Worm (Caenorhabditis elegans) whole organism, L4 larva: ENCODE measurements around the gene pgp-11.

Experiments used
- F26F4.8 ChIP-seq: fragments of 200-800 bp; sonication (Bioruptor generic); conservative IDR thresholded peaks from 2 replicates; pipeline ENCODE4 v1.3.6; 2022; ENCODE audit warnings: missing genetic modification characterization, missing compliant biosample characterization
- F44E2.7 ChIP-seq: fragments of 200-800 bp; sonication (Bioruptor generic); IDR thresholded peaks from 2 replicates; pipeline ENCODE4 v2.1.2; 2022; ENCODE audit warnings: missing genetic modification characterization, missing compliant biosample characterization
- ZK546.5 ChIP-seq, 2 experiments: sonication (generic microtip); optimal IDR thresholded peaks; 2 replicates each; lab custom pipeline; 2017; ENCODE audit warnings: missing biosample characterization in 2 of 2, missing genetic modification characterization in 2 of 2
- aha-1 ChIP-seq: fragments of 150-350 bp; peaks from one replicate; lab custom pipeline; 2014; ENCODE audit warnings: missing biosample characterization, missing genetic modification characterization
- aly-2 ChIP-seq: sonication (generic microtip); optimal IDR thresholded peaks from 2 replicates; lab custom pipeline; 2018; ENCODE audit warnings: missing biosample characterization, missing genetic modification characterization
- ama-1 ChIP-seq: fragments of 150-350 bp; optimal IDR thresholded peaks from 2 replicates; lab custom pipeline; 2014; ENCODE audit warnings: inconsistent platforms, mixed read lengths
- arid-1 ChIP-seq: fragments of 200-800 bp; sonication (Bioruptor generic); conservative IDR thresholded peaks from 2 replicates; pipeline ENCODE4 v1.3.6; 2022; ENCODE audit warnings: missing genetic modification reagents, missing genetic modification characterization, missing compliant biosample characterization
- ceh-20 ChIP-seq: fragments of 200-800 bp; sonication (Bioruptor generic); IDR thresholded peaks from 2 replicates; pipeline ENCODE4 v1.3.6; 2022; ENCODE audit warnings: missing genetic modification reagents, missing genetic modification characterization, missing compliant biosample characterization
- ceh-62 ChIP-seq: sonication (generic microtip); optimal IDR thresholded peaks from 2 replicates; lab custom pipeline; 2017; ENCODE audit warnings: missing biosample characterization, missing genetic modification characterization
- ceh-82 ChIP-seq: sonication (generic microtip); optimal IDR thresholded peaks from 2 replicates; lab custom pipeline; 2017; ENCODE audit warnings: missing biosample characterization, missing genetic modification characterization
- daf-16 ChIP-seq, 3 experiments: sonication (generic microtip); optimal IDR thresholded peaks; 2 replicates each; lab custom pipeline; 2016 to 2017; ENCODE audit warnings: missing genetic modification characterization in 3 of 3, missing genetic modification reagents in 3 of 3, mild to moderate bottlenecking in 2 of 3, missing compliant biosample characterization in 2 of 3, missing biosample characterization in 1 of 3, moderate library complexity in 1 of 3
- daf-8 ChIP-seq: fragments of 200-800 bp; sonication (Bioruptor generic); IDR thresholded peaks from 2 replicates; pipeline ENCODE4 v1.3.6; 2022; ENCODE audit warnings: missing genetic modification characterization, missing compliant biosample characterization
- dmd-6 ChIP-seq: fragments of 200-800 bp; sonication (Bioruptor generic); IDR thresholded peaks from 2 replicates; pipeline ENCODE4 v1.3.6; 2022; ENCODE audit warnings: missing genetic modification reagents, missing genetic modification characterization, missing compliant biosample characterization
- duxl-1 ChIP-seq: sonication (generic microtip); optimal IDR thresholded peaks from 2 replicates; lab custom pipeline; 2016; ENCODE audit warnings: mild to moderate bottlenecking, missing genetic modification characterization, moderate library complexity, missing compliant biosample characterization; ENCODE audit not compliant: poor library complexity
- dve-1 ChIP-seq: sonication (generic microtip); optimal IDR thresholded peaks from 2 replicates; lab custom pipeline; 2017; ENCODE audit warnings: antibody characterized with exemption, mild to moderate bottlenecking, missing genetic modification characterization, missing compliant biosample characterization; ENCODE audit not compliant: insufficient read depth
- hlh-30 ChIP-seq: sonication (generic microtip); optimal IDR thresholded peaks from 2 replicates; lab custom pipeline; 2017; ENCODE audit warnings: antibody characterized with exemption, mild to moderate bottlenecking, missing genetic modification characterization, missing compliant biosample characterization; ENCODE audit not compliant: insufficient read depth
- lim-7 ChIP-seq: fragments of 200-800 bp; sonication (Bioruptor generic); IDR thresholded peaks from 2 replicates; pipeline ENCODE4 v1.3.6; 2022; ENCODE audit warnings: missing genetic modification characterization, missing compliant biosample characterization
- lin-1 ChIP-seq: fragments of 200-800 bp; sonication (Bioruptor generic); IDR thresholded peaks from 2 replicates; pipeline ENCODE4 v1.3.6; 2022; ENCODE audit warnings: missing genetic modification reagents, missing genetic modification characterization, missing compliant biosample characterization
- lin-29 ChIP-seq: fragments of 200-800 bp; sonication (Bioruptor generic); IDR thresholded peaks from 2 replicates; pipeline ENCODE4 v1.3.6; 2022; ENCODE audit warnings: missing genetic modification reagents, missing genetic modification characterization, missing compliant biosample characterization
- lin-38 ChIP-seq: fragments of 200-800 bp; sonication (Bioruptor generic); IDR thresholded peaks from 2 replicates; pipeline ENCODE4 v1.3.6; 2022; ENCODE audit warnings: missing genetic modification reagents, missing genetic modification characterization, missing compliant biosample characterization
- lin-39 ChIP-seq: fragments of 150-350 bp; optimal IDR thresholded peaks from 2 replicates; lab custom pipeline; 2014; ENCODE audit warnings: missing biosample characterization, missing genetic modification reagents, missing genetic modification characterization
- lir-3 ChIP-seq: sonication (generic microtip); optimal IDR thresholded peaks from 2 replicates; lab custom pipeline; 2016; ENCODE audit warnings: mild to moderate bottlenecking, missing genetic modification characterization, missing compliant biosample characterization
- madf-9 ChIP-seq: fragments of 200-800 bp; sonication (Bioruptor generic); conservative IDR thresholded peaks from 2 replicates; pipeline ENCODE4 v1.3.6; 2022; ENCODE audit warnings: missing genetic modification reagents, missing genetic modification characterization, missing compliant biosample characterization
- mdl-1 ChIP-seq, 2 experiments: fragments of 150-350 bp in 1 of 2; sonication (generic microtip) in 1 of 2; optimal IDR thresholded peaks; 2 replicates each; lab custom pipeline; 2014 to 2017; ENCODE audit warnings: missing biosample characterization in 2 of 2, missing genetic modification characterization in 2 of 2
- mdt-29 ChIP-seq: fragments of 200-800 bp; sonication (Bioruptor generic); IDR thresholded peaks from 2 replicates; pipeline ENCODE4 v1.3.6; 2022; ENCODE audit warnings: missing genetic modification reagents, missing genetic modification characterization, missing compliant biosample characterization
- mes-2 ChIP-seq: sonication (generic microtip); optimal IDR thresholded peaks from 2 replicates; lab custom pipeline; 2016; ENCODE audit warnings: missing genotype, mild to moderate bottlenecking, missing genetic modification characterization, missing compliant biosample characterization; ENCODE audit not compliant: poor library complexity, severe bottlenecking
- nhr-10 ChIP-seq: fragments of 150-350 bp; optimal IDR thresholded peaks from 2 replicates; lab custom pipeline; 2014; ENCODE audit warnings: missing biosample characterization, missing genetic modification characterization
- nhr-28 ChIP-seq: fragments of 150-350 bp; optimal IDR thresholded peaks from 2 replicates; lab custom pipeline; 2014; ENCODE audit warnings: missing biosample characterization, missing genetic modification characterization
- nhr-42 ChIP-seq: fragments of 200-800 bp; sonication (Bioruptor generic); IDR thresholded peaks from 2 replicates; pipeline ENCODE4 v1.3.6; 2022; ENCODE audit warnings: missing genetic modification characterization, missing compliant biosample characterization
- nhr-48 ChIP-seq: sonication (generic microtip); optimal IDR thresholded peaks from 2 replicates; lab custom pipeline; 2016; ENCODE audit warnings: mild to moderate bottlenecking, missing genetic modification characterization, missing compliant biosample characterization
- php-3 ChIP-seq: fragments of 200-800 bp; sonication (Bioruptor generic); IDR thresholded peaks from 2 replicates; pipeline ENCODE4 v1.3.6; 2022; ENCODE audit warnings: missing genetic modification reagents, missing genetic modification characterization, missing compliant biosample characterization
- pqm-1 ChIP-seq: sonication (generic microtip); optimal IDR thresholded peaks from 2 replicates; lab custom pipeline; 2017; ENCODE audit warnings: missing biosample characterization, missing genetic modification characterization
- saeg-2 ChIP-seq: fragments of 200-800 bp; sonication (Bioruptor generic); IDR thresholded peaks from 2 replicates; pipeline ENCODE4 v1.3.6; 2022; ENCODE audit warnings: missing genetic modification reagents, missing genetic modification characterization, missing compliant biosample characterization
- sdz-12 ChIP-seq: fragments of 200-800 bp; sonication (Bioruptor generic); optimal IDR thresholded peaks from 2 replicates; lab custom pipeline; 2018; ENCODE audit warnings: mild to moderate bottlenecking, missing genetic modification characterization, missing compliant biosample characterization
- set-16 ChIP-seq: fragments of 200-800 bp; sonication (Bioruptor generic); IDR thresholded peaks from 2 replicates; pipeline ENCODE4 v1.3.6; 2022; ENCODE audit warnings: missing genetic modification reagents, missing genetic modification characterization, missing compliant biosample characterization
- tag-97 ChIP-seq: fragments of 200-800 bp; sonication (Bioruptor generic); IDR thresholded peaks from 2 replicates; pipeline ENCODE4 v1.3.6; 2022; ENCODE audit warnings: missing genetic modification characterization, missing compliant biosample characterization
- tra-1 ChIP-seq: fragments of 200-800 bp; sonication (Bioruptor generic); IDR thresholded peaks from 2 replicates; pipeline ENCODE4 v1.3.6; 2022; ENCODE audit warnings: missing genetic modification reagents, missing genetic modification characterization, missing compliant biosample characterization
- zag-1 ChIP-seq: fragments of 150-350 bp; optimal IDR thresholded peaks from 2 replicates; lab custom pipeline; 2014; ENCODE audit warnings: missing biosample characterization, missing genetic modification characterization
- zfp-2 ChIP-seq: sonication (generic microtip); optimal IDR thresholded peaks from 2 replicates; lab custom pipeline; 2016; ENCODE audit warnings: mild to moderate bottlenecking, missing genetic modification characterization, missing compliant biosample characterization
- zfp-3 ChIP-seq: fragments of 200-800 bp; sonication (Bioruptor generic); conservative IDR thresholded peaks from 2 replicates; pipeline ENCODE4 v1.3.6; 2022; ENCODE audit warnings: missing genetic modification reagents, missing genetic modification characterization, missing compliant biosample characterization
- ztf-7 ChIP-seq: fragments of 150-350 bp; optimal IDR thresholded peaks from 2 replicates; lab custom pipeline; 2014; ENCODE audit warnings: missing biosample characterization, missing genetic modification characterization

The pgp-11 gene

DNA sequence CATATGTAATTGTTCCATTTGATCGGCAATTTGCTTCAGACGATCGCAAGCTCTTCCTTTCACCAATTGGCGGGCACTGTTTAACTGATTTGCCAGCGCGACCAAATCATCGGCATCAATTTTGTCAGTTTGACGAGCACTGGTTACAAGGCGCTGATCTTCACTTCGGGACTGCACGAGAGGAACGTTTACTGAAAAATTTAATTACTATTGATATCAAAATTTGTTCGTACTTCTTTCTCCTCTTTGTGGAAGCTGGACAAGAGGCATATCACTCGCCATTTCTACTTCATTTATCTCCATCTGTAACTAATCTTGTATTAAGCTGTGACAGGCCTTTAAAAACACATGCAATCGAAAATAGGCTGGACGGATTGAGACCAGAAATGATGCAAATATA, 33.8 kb upstream of the pgp-11 start, which contains the start of gene C08B11.9:
Gene C08B11.9, minus strand, starts transcription at position 307 of the 400 bp plus-strand sequence.
- TF ChIP-seq pqm-1 (tag; lab: Kevin White, UChicago) (no peak), lin-38 (GFP tag; lab: Robert Waterston, UW) (peak; percentile 54), arid-1 (GFP tag; lab: Robert Waterston, UW) (peak; percentile 55; the same call in 1 of the 2 replicates), hlh-30 (tag; lab: Kevin White, UChicago) (no peak), saeg-2 (no peak), tag-97 (GFP tag; lab: Robert Waterston, UW) (no peak)

DNA sequence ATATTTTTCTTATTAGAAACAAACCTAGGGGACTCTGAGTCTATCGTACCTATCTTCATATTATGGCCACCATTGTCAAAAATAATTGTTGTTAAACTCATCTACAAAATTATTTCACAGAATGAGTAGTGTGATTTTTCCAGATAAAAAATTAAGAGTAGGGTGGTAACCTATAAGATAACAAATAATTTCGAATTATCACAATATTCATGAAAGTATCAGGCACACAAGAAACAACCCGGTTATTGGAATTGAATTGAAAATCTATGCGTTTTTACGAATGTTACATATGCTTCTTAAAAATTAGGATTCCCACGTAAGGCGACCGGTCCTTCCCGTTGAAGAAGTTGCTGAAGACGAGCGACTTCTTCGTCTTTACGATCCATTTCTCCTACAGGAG, 33.2 kb upstream of the pgp-11 start, which contains the start of gene arp-6:
Gene arp-6, minus strand, starts transcription at position 101 of the 400 bp plus-strand sequence.
- TF ChIP-seq ceh-62: no peak
- no peak for TF ChIP-seq ZK546.5 (tag; optimal IDR thresholded peaks at IDR 0.05; lab: Kevin White, UChicago)
- TF ChIP-seq zag-1 (tag; lab: Kevin White, UChicago): no peak

- TF ChIP-seq lin-38 (GFP tag; lab: Robert Waterston, UW): 0 out of 2 replicates have a peak, but pooled peaks have one; percentile 5
- TF ChIP-seq pqm-1 (tag; lab: Kevin White, UChicago): no peak
- TF ChIP-seq, all 104 proteins: peak for 1
These were observed 31.6 kb upstream of the pgp-11 start, which contains the start of gene sap-49 for ce11 chrII:8035667-8036066. Gene sap-49, minus strand, starts transcription at chrII:8035767.

- TF ChIP-seq mdt-29 (GFP tag; lab: Robert Waterston, UW) (no peak), lin-29 (GFP tag; lab: Robert Waterston, UW) (0 out of 2 replicates have a peak, but pooled peaks have one; percentile 20), set-16 (GFP tag; lab: Robert Waterston, UW) (peak; percentile 79)
- TF ChIP-seq, all 104 proteins: peak for 2
These were observed 30.6 kb upstream of the pgp-11 start for ce11 chrII:8034617-8035016.

DNA sequence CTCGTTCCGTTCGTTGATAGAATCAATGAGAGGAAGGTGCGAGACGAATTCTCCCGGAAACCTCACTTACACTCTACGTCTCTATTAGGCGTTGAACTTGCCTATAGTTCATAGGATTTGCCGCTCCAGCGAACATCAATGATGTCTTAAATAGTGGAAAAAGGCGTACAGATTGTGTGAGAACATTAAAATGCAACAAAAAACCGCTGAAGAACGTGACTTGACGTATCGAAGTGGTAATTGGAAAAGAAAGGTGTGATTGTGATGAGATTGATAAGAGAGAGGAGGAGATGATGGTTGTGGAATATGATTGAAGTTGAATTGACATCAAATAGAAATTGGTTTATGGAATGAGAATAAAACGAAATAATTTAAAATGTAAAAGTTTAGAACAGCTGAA, 30.0 kb upstream of the pgp-11 start:
- TF ChIP-seq nhr-28 (peak; percentile 21), tra-1 (GFP tag; lab: Robert Waterston, UW) (peak; percentile 66; the same call in 1 of the 2 replicates), lir-3 (tag; lab: Kevin White, UChicago) (no peak), daf-8 (no peak), zfp-3 (no peak), ceh-20 (GFP tag; lab: Robert Waterston, UW) (peak; percentile 68; the same call in 1 of the 2 replicates), pqm-1 (tag; lab: Kevin White, UChicago) (peak; percentile 17), ama-1 (lab: Kevin White, UChicago) (peak; percentile 10), ceh-82 (tag; lab: Kevin White, UChicago) (no peak), nhr-42 (GFP tag; lab: Robert Waterston, UW) (no peak), lin-29 (GFP tag; lab: Robert Waterston, UW) (no peak), dve-1 (tag; lab: Kevin White, UChicago) (peak; percentile 25), lin-1 (GFP tag; lab: Robert Waterston, UW) (0 out of 2 replicates have a peak, but pooled peaks have one; percentile 26), lim-7 (GFP tag; lab: Robert Waterston, UW) (no peak), F44E2.7 (GFP tag; lab: Robert Waterston, UW) (no peak), php-3 (GFP tag; lab: Robert Waterston, UW) (peak; percentile 55), hlh-30 (tag; lab: Kevin White, UChicago) (peak; percentile 20), dmd-6 (GFP tag; lab: Robert Waterston, UW) (peak; percentile 85), lin-39 (tag; lab: Kevin White, UChicago) (no peak), nhr-10 (tag; lab: Kevin White, UChicago) (no peak), zfp-2 (tag; lab: Kevin White, UChicago) (no peak), aha-1 (tag; lab: Kevin White, UChicago) (peak; percentile 59), mdl-1 (tag; optimal IDR thresholded peaks at IDR 0.05; lab: Kevin White, UChicago) (peak in 1 of 2 experiments; percentile 5), aly-2 (tag; lab: Kevin White, UChicago) (no peak), sdz-12 (GFP tag; lab: Kevin White, UChicago) (no peak), ztf-7 (tag; lab: Kevin White, UChicago) (no peak), duxl-1 (no peak), daf-16 (GFP tag; optimal IDR thresholded peaks at IDR 0.05; lab: Kevin White, UChicago) (no peak), daf-16 (tag; optimal IDR thresholded peaks at IDR 0.05; lab: Kevin White, UChicago) (peak; percentile 13), F26F4.8 (no peak), mes-2 (tag; lab: Kevin White, UChicago) (peak; percentile 10), nhr-48 (tag; lab: Kevin White, UChicago) (peak; percentile 19), madf-9 (GFP tag; lab: Robert Waterston, UW) (peak; percentile 14; the same call in 1 of the 2 replicates)
